Worm (Caenorhabditis elegans): ENCODE measurements around the gene nhr-199.
A peak's percentile ranks its signal among the peaks of the same experiment; 100 is the strongest.

The nhr-199 gene

ce11 chrV:15715636-15716035 lies 15.9 kb upstream of the nhr-199 start:
- TF ChIP-seq nhr-76 (tag; optimal IDR thresholded peaks at IDR 0.05) (no peak), hmg-11 (tag; optimal IDR thresholded peaks at IDR 0.05) (no peak), mml-1 (tag; optimal IDR thresholded peaks at IDR 0.05) (no peak), tbx-2 (tag; optimal IDR thresholded peaks at IDR 0.05) (no peak), nhr-67 (tag; optimal IDR thresholded peaks at IDR 0.05) (no peak), lsy-12 (tag; optimal IDR thresholded peaks at IDR 0.05) (no peak), nhr-43 (tag; optimal IDR thresholded peaks at IDR 0.05; ENCODE audit: poor library complexity, severe bottlenecking) (no peak), sea-2 (GFP tag; optimal IDR thresholded peaks at IDR 0.05) (no peak), mdl-1 (tag; optimal IDR thresholded peaks at IDR 0.05) (no peak), fkh-2 (tag; optimal IDR thresholded peaks at IDR 0.05) (no peak), snpc-4 (tag; optimal IDR thresholded peaks at IDR 0.05) (no peak), lin-15B (tag; optimal IDR thresholded peaks at IDR 0.05) (no peak), nhr-237 (tag; optimal IDR thresholded peaks at IDR 0.05) (no peak), elt-3 (tag; optimal IDR thresholded peaks at IDR 0.05) (no peak), nhr-25 (tag; optimal IDR thresholded peaks at IDR 0.05) (no peak)

- TF ChIP-seq lin-15B (tag; optimal IDR thresholded peaks at IDR 0.05) (no peak), ceh-82 (tag; optimal IDR thresholded peaks at IDR 0.05) (no peak), pqm-1 (tag; optimal IDR thresholded peaks at IDR 0.05) (peak; percentile 34), elt-2 (tag; optimal IDR thresholded peaks at IDR 0.05) (peak; percentile 11), egl-27 (tag; optimal IDR thresholded peaks at IDR 0.05) (no peak)
Observed at ce11 chrV:15712385-15712784, 12.7 kb upstream of the nhr-199 start.

ce11 chrV:15711898-15712297 lies 12.2 kb upstream of the nhr-199 start, which contains the start of gene str-101:
Gene str-101 (minus strand): TSS chrV:15711998.
- no peak for TF ChIP-seq nhr-28 (tag; optimal IDR thresholded peaks at IDR 0.05)
- no peak for TF ChIP-seq ztf-4 (tag; optimal IDR thresholded peaks at IDR 0.05)
- TF ChIP-seq pqm-1 (tag; optimal IDR thresholded peaks at IDR 0.05), result no peak
- TF ChIP-seq elt-1 (tag; optimal IDR thresholded peaks at IDR 0.05), result no peak
- TF ChIP-seq unc-62 (GFP tag; optimal IDR thresholded peaks at IDR 0.05), result no peak
- TF ChIP-seq lin-39 (tag; optimal IDR thresholded peaks at IDR 0.05), result no peak
- TF ChIP-seq ceh-16 (tag; optimal IDR thresholded peaks at IDR 0.05), result no peak
- TF ChIP-seq nhr-77 (tag; optimal IDR thresholded peaks at IDR 0.05), result no peak
- TF ChIP-seq nfya-1 (tag; optimal IDR thresholded peaks at IDR 0.05; ENCODE audit: insufficient read depth), result no peak
- TF ChIP-seq nhr-23 (tag; optimal IDR thresholded peaks at IDR 0.05), result no peak

DNA sequence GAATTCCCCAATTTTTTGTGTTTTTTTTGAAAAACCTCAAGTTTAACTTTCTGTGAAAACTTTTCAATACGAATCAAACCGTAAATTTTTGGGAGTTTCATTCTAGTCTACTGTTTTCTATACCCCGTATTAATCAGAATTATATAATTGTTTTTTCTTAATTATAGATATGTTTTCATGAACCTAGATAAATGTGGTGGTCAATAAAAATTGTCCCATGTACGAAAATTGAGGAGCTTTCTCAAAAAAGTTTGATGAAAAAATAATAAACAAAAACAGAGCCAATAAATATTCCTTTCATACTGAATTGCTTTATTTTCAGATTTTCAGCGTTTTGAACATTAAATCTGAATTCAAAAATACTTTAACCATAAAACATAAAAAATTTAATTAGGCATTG lies 10.7 kb upstream of the nhr-199 start, which contains the start of gene Y6E2A.1:
TSS of gene Y6E2A.1 (minus strand) at position 101 of the 400 bp plus-strand sequence.
- TF ChIP-seq pqm-1 (tag; optimal IDR thresholded peaks at IDR 0.05), result no peak

DNA sequence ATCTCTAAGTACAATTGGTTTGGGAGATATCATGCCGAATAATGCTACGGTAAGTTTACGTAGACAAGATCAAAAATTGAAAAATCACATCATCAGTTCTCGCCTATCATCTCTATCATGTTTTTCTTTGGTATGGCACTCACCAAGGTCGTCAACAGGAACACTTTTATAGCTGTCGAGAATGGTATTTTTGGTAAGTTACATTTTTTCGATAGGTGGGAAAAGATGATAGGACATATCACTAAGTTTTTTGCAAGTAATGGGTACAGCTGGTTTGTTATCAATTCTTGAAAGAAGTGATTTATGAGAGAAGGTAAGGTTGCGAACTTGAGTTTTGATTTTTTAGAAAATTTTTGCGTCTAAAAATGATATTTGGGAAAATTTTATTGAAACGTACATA lies 8.3 kb upstream of the nhr-199 start:
- TF ChIP-seq nhr-237 (tag; optimal IDR thresholded peaks at IDR 0.05), result no peak
- TF ChIP-seq nhr-25 (tag; optimal IDR thresholded peaks at IDR 0.05), result peak; percentile 24
- TF ChIP-seq elt-3 (tag; optimal IDR thresholded peaks at IDR 0.05), result peak in 2 of 3 experiments; percentile 17 to 74
- TF ChIP-seq hmg-11 (tag; optimal IDR thresholded peaks at IDR 0.05), result no peak
- TF ChIP-seq snpc-4 (tag; optimal IDR thresholded peaks at IDR 0.05), result no peak
- no peak for TF ChIP-seq tbx-2 (tag; optimal IDR thresholded peaks at IDR 0.05)
- TF ChIP-seq egl-27 (tag; optimal IDR thresholded peaks at IDR 0.05), result no peak
- TF ChIP-seq jun-1 (tag; optimal IDR thresholded peaks at IDR 0.05), result no peak

DNA sequence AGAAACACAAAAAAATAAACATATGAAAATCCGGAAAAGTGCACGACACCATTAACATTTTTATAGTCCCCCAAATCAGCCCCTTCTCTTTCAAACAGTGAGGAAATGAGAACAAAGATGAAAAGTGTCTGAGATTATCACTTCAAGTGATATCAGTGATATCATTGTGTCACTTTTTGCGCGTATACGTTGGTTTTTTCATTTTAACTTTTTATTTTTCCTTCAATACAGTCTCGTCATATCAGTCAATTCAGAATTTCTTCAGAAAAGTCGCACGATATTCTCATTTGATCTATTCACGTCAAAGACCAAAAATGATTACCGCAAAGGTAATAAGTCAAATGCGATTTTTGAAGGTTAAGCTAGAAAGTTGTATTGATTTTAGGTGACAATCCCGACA lies 5.0 kb upstream of the nhr-199 start, which contains the start of gene twk-34:
TSS of gene twk-34 (plus strand) at position 216 of the 400 bp plus-strand sequence.
- TF ChIP-seq mdl-1 (tag; optimal IDR thresholded peaks at IDR 0.05) (no peak), sea-2 (GFP tag; optimal IDR thresholded peaks at IDR 0.05) (no peak), nhr-237 (tag; optimal IDR thresholded peaks at IDR 0.05) (no peak), eor-1 (tag; optimal IDR thresholded peaks at IDR 0.05) (no peak), nhr-28 (tag; optimal IDR thresholded peaks at IDR 0.05) (no peak), egl-5 (tag; optimal IDR thresholded peaks at IDR 0.05) (no peak), nhr-12 (tag; optimal IDR thresholded peaks at IDR 0.05) (no peak), ztf-4 (tag; optimal IDR thresholded peaks at IDR 0.05) (no peak), elt-3 (tag; optimal IDR thresholded peaks at IDR 0.05) (peak in 1 of 3 experiments; percentile 52)
